Worm (Caenorhabditis elegans) whole organism, late embryonic: Measurements from ENCODE around the gene alh-12.
"Not testable (repeated sequence)": the region's sequence is repeated elsewhere in the genome, so short reads cannot be mapped to it uniquely, and the experiment has no call there.

ENCODE experiments used
- ceh-19 ChIP-seq: fragments of 200-800 bp; sonication (Bioruptor generic); optimal IDR thresholded peaks from 2 replicates; lab custom pipeline; 2018; ENCODE audit warnings: mild to moderate bottlenecking, missing genetic modification characterization, missing compliant biosample characterization
- ceh-9 ChIP-seq: sonication (generic microtip); optimal IDR thresholded peaks from 2 replicates; lab custom pipeline; 2016; ENCODE audit warnings: mild to moderate bottlenecking, missing genetic modification characterization, inconsistent platforms, missing compliant biosample characterization
- tbx-2 ChIP-seq: sonication (generic microtip); optimal IDR thresholded peaks from 2 replicates; lab custom pipeline; 2016; ENCODE audit warnings: missing genetic modification characterization, missing compliant biosample characterization
- tbx-7 ChIP-seq: sonication (generic microtip); optimal IDR thresholded peaks from 2 replicates; lab custom pipeline; 2016; ENCODE audit warnings: missing genotype, missing genetic modification characterization, missing compliant biosample characterization
- unc-42 ChIP-seq: sonication (generic microtip); optimal IDR thresholded peaks from 2 replicates; lab custom pipeline; 2016; ENCODE audit warnings: missing genotype, missing genetic modification characterization, missing compliant biosample characterization
- unc-86 ChIP-seq: sonication (generic microtip); optimal IDR thresholded peaks from 2 replicates; lab custom pipeline; 2016; ENCODE audit warnings: missing genetic modification characterization, missing compliant biosample characterization

ce11 chrIII:7468980-7469379 lies 15.1 kb downstream of the alh-12 start, which contains the start of gene H14A12.5:
- not testable (repeated sequence) for TF ChIP-seq ceh-9; tbx-7; unc-42 (tag; lab: Kevin White, UChicago); unc-86 (tag; lab: Kevin White, UChicago); ceh-19 (GFP tag; lab: Kevin White, UChicago); tbx-2
